4 worm cellular contexts compared by ENCODE assay signal in the genomic region with DNA sequence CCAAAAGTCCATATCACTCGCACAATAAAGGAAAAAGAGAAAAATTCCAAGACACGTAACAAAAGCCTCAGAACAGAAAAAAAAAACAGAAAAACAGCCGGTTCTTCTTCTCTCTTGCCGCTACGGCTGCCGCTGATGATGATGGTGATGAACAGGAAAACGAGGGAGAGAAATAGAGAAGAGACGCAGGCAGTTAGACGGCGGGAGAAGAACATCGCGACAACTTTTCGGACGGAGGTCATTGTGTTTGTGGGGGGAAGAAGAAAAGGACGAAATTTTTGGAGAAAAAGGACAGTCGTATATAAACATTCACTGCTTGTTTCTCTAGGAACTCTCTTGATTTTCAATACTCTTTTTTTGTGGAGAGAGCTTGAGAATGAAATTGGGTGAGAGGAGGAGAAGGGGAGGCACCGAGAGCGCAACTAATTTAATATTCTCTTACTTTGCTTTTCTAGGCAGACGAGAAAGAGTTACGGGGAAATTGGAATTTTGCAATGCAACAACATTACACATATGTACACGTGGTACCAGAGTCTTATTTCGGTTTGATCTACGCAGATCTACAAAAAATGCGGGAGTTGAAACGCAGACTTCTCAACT.
TF ChIP-seq lines count a peak whose summit lies in the region.

No protein-coding gene starts in this region.

TF ChIP-seq in whole organism, L1 larva, 84 proteins besides CTCF, POLR2A, EP300 and RAD21 (continued from another document):
- TF ChIP-seq nhr-71 (tag; optimal IDR thresholded peaks at IDR 0.05; lab: Kevin White, UChicago) (peak; percentile 65), egl-27 (tag; optimal IDR thresholded peaks at IDR 0.05; lab: Kevin White, UChicago) (no peak), mep-1 (tag; optimal IDR thresholded peaks at IDR 0.05; lab: Kevin White, UChicago) (peak; percentile 64), dpl-1 (GFP tag; optimal IDR thresholded peaks at IDR 0.05; lab: Kevin White, UChicago) (peak; percentile 25 to 50 (median 45))

TF ChIP-seq in whole organism, L2 larva, 48 proteins besides CTCF, POLR2A, EP300 and RAD21 (continued from another document):
- TF ChIP-seq elt-3 (tag; optimal IDR thresholded peaks at IDR 0.05; lab: Kevin White, UChicago) (no peak), crh-2 (tag; optimal IDR thresholded peaks at IDR 0.05; lab: Kevin White, UChicago) (peak; percentile 72), nhr-129 (tag; optimal IDR thresholded peaks at IDR 0.05; lab: Kevin White, UChicago) (peak; percentile 45), mbf-1 (tag; optimal IDR thresholded peaks at IDR 0.05; lab: Kevin White, UChicago) (no peak), snpc-4 (tag; optimal IDR thresholded peaks at IDR 0.05; lab: Kevin White, UChicago) (peak; percentile 19), nhr-10 (tag; optimal IDR thresholded peaks at IDR 0.05; lab: Kevin White, UChicago) (no peak), nhr-77 (tag; optimal IDR thresholded peaks at IDR 0.05; lab: Kevin White, UChicago) (no peak), unc-55 (GFP tag; optimal IDR thresholded peaks at IDR 0.05; lab: Kevin White, UChicago) (peak; percentile 69), dmd-4 (tag; optimal IDR thresholded peaks at IDR 0.05; lab: Kevin White, UChicago) (no peak), R02D3.7 (tag; optimal IDR thresholded peaks at IDR 0.05; lab: Kevin White, UChicago) (no peak), lsy-2 (tag; optimal IDR thresholded peaks at IDR 0.05; lab: Kevin White, UChicago) (peak; percentile 9 to 73)

TF ChIP-seq in whole organism, L3 larva, 47 proteins besides CTCF, POLR2A, EP300 and RAD21 (continued from another document):
- no peak for TF ChIP-seq eor-1 (tag; optimal IDR thresholded peaks at IDR 0.05; lab: Kevin White, UChicago)
- TF ChIP-seq fkh-10 (GFP tag; optimal IDR thresholded peaks at IDR 0.05; lab: Kevin White, UChicago) = peak; percentile 30
- TF ChIP-seq fkh-2 (tag; optimal IDR thresholded peaks at IDR 0.05; lab: Kevin White, UChicago) = no peak
- no peak for TF ChIP-seq daf-12 (tag; optimal IDR thresholded peaks at IDR 0.05; lab: Kevin White, UChicago)
- peak; percentile 48 for TF ChIP-seq egl-27 (tag; optimal IDR thresholded peaks at IDR 0.05; lab: Kevin White, UChicago)
- TF ChIP-seq sea-2 (GFP tag; optimal IDR thresholded peaks at IDR 0.05; lab: Kevin White, UChicago) = no peak
- TF ChIP-seq hmg-11 (tag; optimal IDR thresholded peaks at IDR 0.05; lab: Kevin White, UChicago) = peak; percentile 93
- TF ChIP-seq nfya-1 (tag; optimal IDR thresholded peaks at IDR 0.05; lab: Kevin White, UChicago; ENCODE audit: insufficient read depth) = peak; percentile 75

TF ChIP-seq in whole organism, L4 larva, 104 proteins besides CTCF, POLR2A, EP300 and RAD21 (continued from another document):
- TF ChIP-seq pqm-1 (tag; optimal IDR thresholded peaks at IDR 0.05; lab: Kevin White, UChicago) = peak; percentile 29
- TF ChIP-seq lin-13 (GFP tag; optimal IDR thresholded peaks at IDR 0.05; lab: Kevin White, UChicago) = no peak
- peak in 1 of 2 experiments; percentile 57 for TF ChIP-seq hif-1 (tag; optimal IDR thresholded peaks at IDR 0.05; lab: Kevin White, UChicago)
